Fruit fly (Drosophila melanogaster) whole organism, embryonic: Measurements from ENCODE around the gene Arp10.
A peak's percentile ranks its signal among the peaks of the same experiment; 100 is the strongest.

Experiments used
- Adf1 ChIP-seq: fragments of 200-800 bp; sonication (Bioruptor generic); IDR thresholded peaks from 2 replicates; pipeline ENCODE4 v1.3.6; 2022; ENCODE audit warnings: missing biosample characterization, missing genetic modification characterization
- Aef1 ChIP-seq: fragments of 200-800 bp; sonication (Bioruptor generic); IDR thresholded peaks from 3 replicates; pipeline ENCODE4 v1.3.6; 2022; ENCODE audit warnings: missing biosample characterization, missing genetic modification characterization
- B-H1 ChIP-seq: fragments of 200-800 bp; sonication (Bioruptor generic); IDR thresholded peaks from 3 replicates; pipeline ENCODE4 v1.3.6; 2022; ENCODE audit warnings: missing biosample characterization, missing genetic modification characterization
- C15 ChIP-seq: fragments of 200-800 bp; sonication (Bioruptor generic); IDR thresholded peaks from 3 replicates; pipeline ENCODE4 v1.3.6; 2022; ENCODE audit warnings: missing biosample characterization, missing genetic modification characterization
- CG12104 ChIP-seq: fragments of 200-800 bp; sonication (Bioruptor generic); optimal IDR thresholded peaks from 3 replicates; lab custom pipeline; 2016; ENCODE audit warnings: missing biosample characterization, missing genetic modification characterization
- CG12942 ChIP-seq: fragments of 200-800 bp; sonication (Bioruptor generic); optimal IDR thresholded peaks from 3 replicates; lab custom pipeline; 2016; ENCODE audit warnings: missing biosample characterization, missing genetic modification characterization
- CG13296 ChIP-seq: fragments of 200-800 bp; sonication (Bioruptor generic); optimal IDR thresholded peaks from 3 replicates; lab custom pipeline; 2018; ENCODE audit warnings: missing biosample characterization, mild to moderate bottlenecking, missing genetic modification characterization
- CG13624 ChIP-seq: fragments of 200-800 bp; sonication (Bioruptor generic); optimal IDR thresholded peaks from 2 replicates; lab custom pipeline; 2016; ENCODE audit warnings: missing biosample characterization, missing genetic modification characterization
- CG14667 ChIP-seq: fragments of 200-800 bp; sonication (Bioruptor generic); IDR thresholded peaks from 2 replicates; pipeline ENCODE4 v1.3.6; 2022; ENCODE audit warnings: missing biosample characterization, missing genetic modification characterization
- CG14710 ChIP-seq: fragments of 200-800 bp; sonication (Bioruptor generic); optimal IDR thresholded peaks from 3 replicates; lab custom pipeline; 2019; ENCODE audit warnings: missing biosample characterization, mild to moderate bottlenecking, missing genetic modification characterization, moderate library complexity
- CG14965 ChIP-seq: fragments of 200-800 bp; sonication (Bioruptor generic); optimal IDR thresholded peaks from 2 replicates; lab custom pipeline; 2016; ENCODE audit warnings: missing biosample characterization, missing genetic modification characterization, borderline replicate concordance
- CG18011 ChIP-seq: fragments of 200-800 bp; sonication (Bioruptor generic); optimal IDR thresholded peaks from 2 replicates; lab custom pipeline; 2017; ENCODE audit warnings: missing biosample characterization, missing genetic modification characterization, mild to moderate bottlenecking, moderate library complexity, missing genotype
- CG18619 ChIP-seq: fragments of 200-800 bp; sonication (Bioruptor generic); optimal IDR thresholded peaks from 3 replicates; lab custom pipeline; 2017; ENCODE audit warnings: missing biosample characterization, mild to moderate bottlenecking, missing genetic modification characterization
- CG2120 ChIP-seq: fragments of 200-800 bp; sonication (Bioruptor generic); optimal IDR thresholded peaks from 3 replicates; lab custom pipeline; 2016; ENCODE audit warnings: missing biosample characterization, missing genetic modification characterization
- CG30403 ChIP-seq: fragments of 200-800 bp; sonication (Bioruptor generic); optimal IDR thresholded peaks from 3 replicates; lab custom pipeline; 2016; ENCODE audit warnings: missing biosample characterization, missing genetic modification characterization
- CG5180 ChIP-seq: fragments of 200-800 bp; sonication (Bioruptor generic); optimal IDR thresholded peaks from 3 replicates; lab custom pipeline; 2017; ENCODE audit warnings: missing biosample characterization, missing genetic modification characterization, mild to moderate bottlenecking, moderate library complexity, missing genetic modification reagents
- CG6791 ChIP-seq: fragments of 200-800 bp; sonication (Bioruptor generic); IDR thresholded peaks from 3 replicates; pipeline ENCODE4 v1.3.6; 2022; ENCODE audit warnings: missing biosample characterization, missing genetic modification characterization; ENCODE audit not compliant: partially characterized antibody
- CG7556 ChIP-seq: fragments of 200-800 bp; sonication (Bioruptor generic); optimal IDR thresholded peaks from 2 replicates; lab custom pipeline; 2017; ENCODE audit warnings: missing biosample characterization, mild to moderate bottlenecking, missing genetic modification characterization
- CG9437 ChIP-seq: fragments of 200-800 bp; sonication (Bioruptor generic); optimal IDR thresholded peaks from 2 replicates; lab custom pipeline; 2018; ENCODE audit warnings: missing biosample characterization, mild to moderate bottlenecking, missing genetic modification characterization
- Camta ChIP-seq: fragments of 200-800 bp; sonication (Bioruptor generic); optimal IDR thresholded peaks from 2 replicates; lab custom pipeline; 2016; ENCODE audit warnings: missing biosample characterization, missing genetic modification characterization
- Chrac-16 ChIP-seq: fragments of 200-800 bp; sonication (Bioruptor generic); optimal IDR thresholded peaks from 3 replicates; lab custom pipeline; 2016; ENCODE audit warnings: missing biosample characterization, missing genetic modification characterization
- Dip2 ChIP-seq: fragments of 200-800 bp; sonication (Bioruptor generic); IDR thresholded peaks from 2 replicates; pipeline ENCODE4 v1.3.6; 2022; ENCODE audit warnings: missing biosample characterization, missing genetic modification characterization
- Doc3 ChIP-seq: fragments of 200-800 bp; sonication (Bioruptor generic); IDR thresholded peaks from 3 replicates; pipeline ENCODE4 v1.3.6; 2022; ENCODE audit warnings: missing biosample characterization, missing genetic modification characterization; ENCODE audit not compliant: partially characterized antibody
- Dref ChIP-seq: fragments of 200-800 bp; sonication (Bioruptor generic); IDR thresholded peaks from 2 replicates; pipeline ENCODE4 v1.3.6; 2022; ENCODE audit warnings: missing biosample characterization, missing genetic modification characterization
- Lhr ChIP-seq: fragments of 200-800 bp; sonication (Bioruptor generic); optimal IDR thresholded peaks from 3 replicates; lab custom pipeline; 2017; ENCODE audit warnings: mild to moderate bottlenecking, missing biosample characterization, missing genetic modification reagents, missing genetic modification characterization
- Nf-YC ChIP-seq: fragments of 200-800 bp; optimal IDR thresholded peaks from 3 replicates; lab custom pipeline; 2019; ENCODE audit warnings: missing biosample characterization, mild to moderate bottlenecking, missing genetic modification characterization, moderate library complexity
- Pdp1 ChIP-seq, 2 experiments: fragments of 200-800 bp; sonication (Bioruptor generic); optimal IDR thresholded peaks; 3 replicates each; lab custom pipeline; 2016; ENCODE audit warnings: missing biosample characterization in 2 of 2, missing genetic modification characterization in 2 of 2, mild to moderate bottlenecking in 1 of 2, moderate library complexity in 1 of 2
- Ptx1 ChIP-seq: fragments of 200-800 bp; sonication (Bioruptor generic); IDR thresholded peaks from 2 replicates; pipeline ENCODE4 v1.3.6; 2022; ENCODE audit warnings: missing biosample characterization, missing genetic modification characterization
- Rfx ChIP-seq: fragments of 200-800 bp; sonication (Bioruptor generic); IDR thresholded peaks from 2 replicates; pipeline ENCODE4 v1.3.6; 2022; ENCODE audit warnings: missing biosample characterization, missing genetic modification characterization
- Xrp1 ChIP-seq: fragments of 200-800 bp; sonication (Bioruptor generic); IDR thresholded peaks from 2 replicates; pipeline ENCODE4 v1.3.6; 2022; ENCODE audit warnings: missing biosample characterization, missing genetic modification characterization
- al ChIP-seq: fragments of 200-800 bp; sonication (Bioruptor generic); IDR thresholded peaks from 2 replicates; pipeline ENCODE4 v1.3.6; 2022; ENCODE audit warnings: missing biosample characterization, missing genetic modification characterization
- bab2 ChIP-seq: fragments of 200-800 bp; sonication (Bioruptor generic); optimal IDR thresholded peaks from 2 replicates; lab custom pipeline; 2016; ENCODE audit warnings: missing biosample characterization, missing genetic modification characterization
- chif ChIP-seq, 2 experiments: fragments of 200-800 bp; sonication (Bioruptor generic); optimal IDR thresholded peaks; 3 replicates each; lab custom pipeline; 2016; ENCODE audit warnings: missing biosample characterization in 2 of 2, missing genetic modification characterization in 2 of 2
- esg ChIP-seq: fragments of 200-800 bp; sonication (Bioruptor generic); conservative IDR thresholded peaks from 2 replicates; pipeline ENCODE4 v1.3.6; 2022; ENCODE audit warnings: missing biosample characterization, missing genetic modification characterization
- gcm2 ChIP-seq: fragments of 200-800 bp; sonication (Bioruptor generic); optimal IDR thresholded peaks from 2 replicates; lab custom pipeline; 2016; ENCODE audit warnings: missing biosample characterization, missing genetic modification characterization
- gsb ChIP-seq: fragments of 200-800 bp; sonication (Bioruptor generic); IDR thresholded peaks from 2 replicates; pipeline ENCODE4 v1.3.6; 2022; ENCODE audit warnings: missing biosample characterization, missing genetic modification characterization
- h ChIP-seq: fragments of >200 bp; optimal IDR thresholded peaks from 2 replicates; lab custom pipeline; 2017
- ind ChIP-seq: fragments of 200-800 bp; sonication (Bioruptor generic); optimal IDR thresholded peaks from 3 replicates; lab custom pipeline; 2016; ENCODE audit warnings: missing biosample characterization, missing genetic modification characterization
- kah ChIP-seq: fragments of 200-800 bp; sonication (Bioruptor generic); optimal IDR thresholded peaks from 2 replicates; lab custom pipeline; 2018; ENCODE audit warnings: missing biosample characterization, mild to moderate bottlenecking, missing genetic modification characterization
- lov ChIP-seq, 2 experiments: fragments of 200-800 bp in 1 of 2; fragments of >200 bp in 1 of 2; sonication (Bioruptor generic) in 1 of 2; IDR thresholded peaks in 1 of 2; optimal IDR thresholded peaks in 1 of 2; 2 replicates in 1 of 2; 3 replicates in 1 of 2; pipeline versions ENCODE4 v1.3.6 to Lab custom; 2017 to 2022; ENCODE audit warnings: missing biosample characterization in 1 of 2, missing genetic modification characterization in 1 of 2
- pb ChIP-seq: fragments of 200-800 bp; sonication (Bioruptor generic); optimal IDR thresholded peaks from 3 replicates; lab custom pipeline; 2016; ENCODE audit warnings: missing biosample characterization, missing genetic modification characterization
- pho ChIP-seq: fragments of 200-800 bp; sonication (Bioruptor generic); optimal IDR thresholded peaks from 2 replicates; lab custom pipeline; 2016; ENCODE audit warnings: missing biosample characterization, missing genetic modification characterization
- pzg ChIP-seq: fragments of 200-800 bp; sonication (Bioruptor generic); optimal IDR thresholded peaks from 3 replicates; lab custom pipeline; 2018; ENCODE audit warnings: missing biosample characterization, mild to moderate bottlenecking, missing genetic modification characterization, moderate library complexity
- scrt ChIP-seq: fragments of 200-800 bp; sonication (Bioruptor generic); optimal IDR thresholded peaks from 2 replicates; lab custom pipeline; 2018; ENCODE audit warnings: missing biosample characterization, mild to moderate bottlenecking, missing genetic modification characterization, moderate library complexity
- shn ChIP-seq: fragments of 200-800 bp; sonication (Bioruptor generic); optimal IDR thresholded peaks from 3 replicates; lab custom pipeline; 2016; ENCODE audit warnings: missing biosample characterization, missing genetic modification characterization
- trem ChIP-seq: fragments of 200-800 bp; optimal IDR thresholded peaks from 3 replicates; lab custom pipeline; 2019; ENCODE audit warnings: missing biosample characterization, mild to moderate bottlenecking, missing genetic modification characterization, moderate library complexity
- unc-4 ChIP-seq: fragments of 200-800 bp; sonication (Bioruptor generic); IDR thresholded peaks from 2 replicates; pipeline ENCODE4 v1.3.6; 2022; ENCODE audit warnings: missing biosample characterization, missing genetic modification characterization; ENCODE audit not compliant: partially characterized antibody
- wor ChIP-seq: fragments of 200-800 bp; sonication (Bioruptor generic); IDR thresholded peaks from 2 replicates; pipeline ENCODE4 v1.3.6; 2022; ENCODE audit warnings: missing biosample characterization, missing genetic modification characterization
- zen2 ChIP-seq: fragments of 200-800 bp; sonication (Bioruptor generic); IDR thresholded peaks from 3 replicates; pipeline ENCODE4 v1.3.6; 2022; ENCODE audit warnings: missing biosample characterization, missing genetic modification characterization; ENCODE audit not compliant: partially characterized antibody

Gene Arp10

dm6 chrX:19651757-19652419, 5.9 kb upstream of the Arp10 start, which contains the start of the genes Ranbp21 and Elys (continued):
- no peak for TF ChIP-seq zen2 (GFP tag; lab: Robert Waterston, UW)
- TF ChIP-seq CG18011 = no peak
- peak; percentile 37; the same call in 1 of the 2 replicates for TF ChIP-seq CG14667 (GFP tag; lab: Robert Waterston, UW)
- TF ChIP-seq B-H1 = no peak
- TF ChIP-seq Ptx1 (GFP tag; lab: Robert Waterston, UW) = peak; percentile 63; the same call in 1 of the 2 replicates
- TF ChIP-seq CG12104 (GFP tag; lab: Kevin White, UChicago) = peak; percentile 11
- peak; percentile 44 to 61 for TF ChIP-seq Pdp1 (GFP tag; optimal IDR thresholded peaks at IDR 0.05; lab: Kevin White, UChicago)
- TF ChIP-seq Rfx (GFP tag; lab: Robert Waterston, UW) = peak; percentile 66; the same call in 1 of the 2 replicates
- TF ChIP-seq CG2120 (GFP tag; lab: Kevin White, UChicago) = peak; percentile 73
- peak; percentile 52 for TF ChIP-seq chif (GFP tag; optimal IDR thresholded peaks at IDR 0.05; lab: Kevin White, UChicago)
- TF ChIP-seq scrt (GFP tag; lab: Kevin White, UChicago) = no peak
- TF ChIP-seq CG18619 (GFP tag; lab: Kevin White, UChicago) = peak; percentile 26
- peak; percentile 71 for TF ChIP-seq CG14710 (tag; lab: Kevin White, UChicago)
- TF ChIP-seq CG14965 (GFP tag; lab: Kevin White, UChicago) = no peak
- no peak for TF ChIP-seq gsb (GFP tag; lab: Robert Waterston, UW)
- TF ChIP-seq Nf-YC (tag; lab: Kevin White, UChicago) = no peak
- TF ChIP-seq gcm2 = no peak
- TF ChIP-seq lov (optimal IDR thresholded peaks at IDR 0.05; lab: Kevin White, UChicago) = no peak
- no peak for TF ChIP-seq lov (GFP tag; IDR thresholded peaks at IDR 0.05; lab: Robert Waterston, UW)
- TF ChIP-seq wor (GFP tag; lab: Robert Waterston, UW) = 0 out of 2 replicates have a peak, but pooled peaks have one; percentile 39
- TF ChIP-seq pb = no peak
- peak; percentile 34 for TF ChIP-seq CG7556 (GFP tag; lab: Kevin White, UChicago)
- TF ChIP-seq CG12942 (GFP tag; lab: Kevin White, UChicago) = peak; percentile 45
- peak; percentile 66 for TF ChIP-seq Lhr (GFP tag; lab: Kevin White, UChicago)
- peak; percentile 51 for TF ChIP-seq trem (tag; lab: Kevin White, UChicago)
- no peak for TF ChIP-seq CG5180
- TF ChIP-seq ind = peak; percentile 59
- no peak for TF ChIP-seq CG9437 (GFP tag; lab: Kevin White, UChicago)
- TF ChIP-seq esg = peak; percentile 47; the same call in 1 of the 2 replicates
- peak; percentile 55 for TF ChIP-seq Aef1
- peak; percentile 65 for TF ChIP-seq shn (GFP tag; lab: Kevin White, UChicago)
- TF ChIP-seq pho (GFP tag; lab: Kevin White, UChicago) = peak; percentile 53
- TF ChIP-seq CG13296 = no peak
- TF ChIP-seq Camta (GFP tag; lab: Kevin White, UChicago) = peak; percentile 23
- TF ChIP-seq al (GFP tag; lab: Robert Waterston, UW) = peak; percentile 49; the same call in 1 of the 2 replicates
- no peak for TF ChIP-seq Dip2 (GFP tag; lab: Robert Waterston, UW)
- TF ChIP-seq C15 = no peak
- TF ChIP-seq unc-4 (GFP tag; lab: Robert Waterston, UW) = peak; percentile 44; the same call in 1 of the 2 replicates
- no peak for TF ChIP-seq Doc3 (GFP tag; lab: Robert Waterston, UW)
- no peak for TF ChIP-seq h (lab: Kevin White, UChicago)
- peak; percentile 33 for TF ChIP-seq Dref (GFP tag; lab: Robert Waterston, UW)
- TF ChIP-seq bab2 = peak; percentile 68
- no peak for TF ChIP-seq Adf1 (GFP tag; lab: Robert Waterston, UW)
- peak; percentile 71 for TF ChIP-seq CG30403 (GFP tag; lab: Kevin White, UChicago)
- peak; percentile 55 for TF ChIP-seq pzg (GFP tag; lab: Kevin White, UChicago)
- no peak for TF ChIP-seq kah
- TF ChIP-seq CG6791 (GFP tag; lab: Robert Waterston, UW) = peak; percentile 6; the same call in 1 of the 3 replicates
- peak; percentile 71 for TF ChIP-seq Chrac-16 (GFP tag; lab: Kevin White, UChicago)
- TF ChIP-seq Xrp1 (GFP tag; lab: Robert Waterston, UW) = peak; percentile 60
- TF ChIP-seq CG13624 = peak; percentile 59
